Fruit fly (Drosophila melanogaster): Measurements from ENCODE around the gene hzg.
A peak's percentile ranks its signal among the peaks of the same experiment; 100 is the strongest.

hzg gene

dm6 chr3L:15999358-16000005 lies 5.1 kb downstream of the hzg start (continued):
- TF ChIP-seq CG6791 (GFP tag; IDR thresholded peaks at IDR 0.05; ENCODE audit: partially characterized antibody) (no peak), seq (GFP tag; IDR thresholded peaks at IDR 0.05) (peak; percentile 53; the same call in 1 of the 2 replicates), ro (GFP tag; IDR thresholded peaks at IDR 0.05) (no peak), H15 (GFP tag; IDR thresholded peaks at IDR 0.05) (no peak), CG7745 (tag; optimal IDR thresholded peaks at IDR 0.05) (peak; percentile 63), CG17359 (tag; optimal IDR thresholded peaks at IDR 0.05) (peak; percentile 3), ara (GFP tag; IDR thresholded peaks at IDR 0.05) (0 out of 2 replicates have a peak, but pooled peaks have one; percentile 15), CG12942 (GFP tag; optimal IDR thresholded peaks at IDR 0.05) (no peak), pho (GFP tag; optimal IDR thresholded peaks at IDR 0.05) (peak; percentile 13), CG18619 (GFP tag; optimal IDR thresholded peaks at IDR 0.05) (peak; percentile 48), Lim3 (GFP tag; IDR thresholded peaks at IDR 0.05) (no peak), sd (tag; optimal IDR thresholded peaks at IDR 0.05) (peak; percentile 92), CG31224 (GFP tag; IDR thresholded peaks at IDR 0.05) (peak; percentile 49; the same call in 1 of the 2 replicates), twi (tag; optimal IDR thresholded peaks at IDR 0.05) (peak; percentile 7), B-H1 (GFP tag; IDR thresholded peaks at IDR 0.05) (peak; percentile 23; the same call in 1 of the 3 replicates), Rfx (GFP tag; IDR thresholded peaks at IDR 0.05) (peak; percentile 70; the same call in 1 of the 2 replicates), CG11093 (GFP tag; IDR thresholded peaks at IDR 0.05) (peak; percentile 26; the same call in 1 of the 3 replicates)

dm6 chr3L:15998217-15998616 lies 6.3 kb downstream of the hzg start:
- TF ChIP-seq wdn (GFP tag; IDR thresholded peaks at IDR 0.05) (no peak), CG12769 (tag; optimal IDR thresholded peaks at IDR 0.05) (peak; percentile 55), Usf (GFP tag; optimal IDR thresholded peaks at IDR 0.05) (no peak), CG8281 (tag; optimal IDR thresholded peaks at IDR 0.05) (peak; percentile 7), CG13123 (GFP tag; optimal IDR thresholded peaks at IDR 0.05) (no peak), CG31388 (GFP tag; optimal IDR thresholded peaks at IDR 0.05) (no peak), sd (tag; optimal IDR thresholded peaks at IDR 0.05) (peak; percentile 84), D (optimal IDR thresholded peaks at IDR 0.05) (no peak), D (GFP tag; optimal IDR thresholded peaks at IDR 0.05) (no peak), Abd-B (GFP tag; optimal IDR thresholded peaks at IDR 0.05) (no peak), sr (GFP tag; IDR thresholded peaks at IDR 0.05) (peak; percentile 93)

- peak; percentile 74; the same call in 2 of the 3 replicates for TF ChIP-seq sr (GFP tag; IDR thresholded peaks at IDR 0.05)
- TF ChIP-seq Hmx (GFP tag; optimal IDR thresholded peaks at IDR 0.05): no peak
- no peak for TF ChIP-seq Tbp (GFP tag; optimal IDR thresholded peaks at IDR 0.05)
- TF ChIP-seq sd (tag; optimal IDR thresholded peaks at IDR 0.05): peak; percentile 96
- TF ChIP-seq CG43689 (GFP tag; IDR thresholded peaks at IDR 0.05): no peak
- TF ChIP-seq gfzf (GFP tag; optimal IDR thresholded peaks at IDR 0.05): no peak
Measured at dm6 chr3L:15996019-15996418, 8.5 kb downstream of the hzg start.

dm6 chr3L:15988039-15988546 lies 16.4 kb downstream of the hzg start, which contains the start of gene Hip14:
TSS of gene Hip14 (plus strand) at chr3L:15988236.
- TF ChIP-seq nerfin-1 (tag; optimal IDR thresholded peaks at IDR 0.05): peak; percentile 80
- TF ChIP-seq dmrt99B (tag; optimal IDR thresholded peaks at IDR 0.05): no peak
- TF ChIP-seq CG32767 (GFP tag; IDR thresholded peaks at IDR 0.05): 0 out of 2 replicates have a peak, but pooled peaks have one; percentile 13
- peak; percentile 16 for TF ChIP-seq sug (tag; optimal IDR thresholded peaks at IDR 0.05)
- TF ChIP-seq CG10274 (GFP tag; optimal IDR thresholded peaks at IDR 0.05): no peak
- TF ChIP-seq dpn (GFP tag; optimal IDR thresholded peaks at IDR 0.05): no peak
- TF ChIP-seq Hmx (GFP tag; optimal IDR thresholded peaks at IDR 0.05): no peak
- no peak for TF ChIP-seq slp2 (GFP tag; optimal IDR thresholded peaks at IDR 0.05)
- no peak for TF ChIP-seq CG13894 (tag; optimal IDR thresholded peaks at IDR 0.05)
- TF ChIP-seq D (optimal IDR thresholded peaks at IDR 0.05): peak; percentile 62
- no peak for TF ChIP-seq D (GFP tag; optimal IDR thresholded peaks at IDR 0.05)
- no peak for TF ChIP-seq Mrtf (GFP tag; IDR thresholded peaks at IDR 0.05)
- TF ChIP-seq Nf-YC (tag; optimal IDR thresholded peaks at IDR 0.05): no peak
- no peak for TF ChIP-seq CG13123 (GFP tag; optimal IDR thresholded peaks at IDR 0.05)
- TF ChIP-seq CG3847 (GFP tag; IDR thresholded peaks at IDR 0.05): 0 out of 2 replicates have a peak, but pooled peaks have one; percentile 14
- peak; percentile 22 for TF ChIP-seq CG13296 (GFP tag; optimal IDR thresholded peaks at IDR 0.05)
- TF ChIP-seq CG6791 (GFP tag; IDR thresholded peaks at IDR 0.05; ENCODE audit: partially characterized antibody): 0 out of 3 replicates have a peak, but pooled peaks have one; percentile 46
- TF ChIP-seq row (GFP tag; IDR thresholded peaks at IDR 0.05): 0 out of 3 replicates have a peak, but pooled peaks have one; percentile 39
- 0 out of 3 replicates have a peak, but pooled peaks have one; percentile 36 for TF ChIP-seq CG17361 (GFP tag; IDR thresholded peaks at IDR 0.05)
